Fruit fly (Drosophila melanogaster) whole organism, embryonic: Measurements from ENCODE around the gene Lcp65Ag1.
A peak's percentile ranks its signal among the peaks of the same experiment; 100 is the strongest.

Source experiments
- Abd-B ChIP-seq: fragments of 200-800 bp; sonication (Bioruptor generic); optimal IDR thresholded peaks from 2 replicates; lab custom pipeline; 2018; ENCODE audit warnings: missing biosample characterization, mild to moderate bottlenecking, missing genetic modification characterization, moderate library complexity
- BEAF-32 ChIP-seq: fragments of 200-800 bp; sonication (Bioruptor generic); optimal IDR thresholded peaks from 3 replicates; lab custom pipeline; 2017; ENCODE audit warnings: missing biosample characterization, missing genetic modification characterization, mild to moderate bottlenecking, moderate library complexity, missing genetic modification reagents
- BtbVII ChIP-seq: fragments of 200-800 bp; sonication (Bioruptor generic); optimal IDR thresholded peaks from 3 replicates; lab custom pipeline; 2017; ENCODE audit warnings: missing biosample characterization, mild to moderate bottlenecking, missing genetic modification characterization
- CG11398 ChIP-seq: fragments of 200-800 bp; sonication (Bioruptor generic); optimal IDR thresholded peaks from 2 replicates; lab custom pipeline; 2016; ENCODE audit warnings: missing biosample characterization, missing genetic modification characterization
- CG12391 ChIP-seq: fragments of 200-800 bp; sonication (Bioruptor generic); optimal IDR thresholded peaks from 3 replicates; lab custom pipeline; 2018; ENCODE audit warnings: missing biosample characterization, mild to moderate bottlenecking, missing genetic modification characterization, moderate library complexity
- CG12659 ChIP-seq: fragments of 200-800 bp; sonication (Bioruptor generic); optimal IDR thresholded peaks from 3 replicates; lab custom pipeline; 2017; ENCODE audit warnings: mild to moderate bottlenecking, missing biosample characterization, missing genetic modification reagents, missing genetic modification characterization
- CG12942 ChIP-seq: fragments of 200-800 bp; sonication (Bioruptor generic); optimal IDR thresholded peaks from 3 replicates; lab custom pipeline; 2016; ENCODE audit warnings: missing biosample characterization, missing genetic modification characterization
- CG14965 ChIP-seq: fragments of 200-800 bp; sonication (Bioruptor generic); optimal IDR thresholded peaks from 2 replicates; lab custom pipeline; 2016; ENCODE audit warnings: missing biosample characterization, missing genetic modification characterization, borderline replicate concordance
- CG1529 ChIP-seq: fragments of 200-800 bp; sonication (Bioruptor generic); optimal IDR thresholded peaks from 3 replicates; lab custom pipeline; 2018; ENCODE audit warnings: missing biosample characterization, missing genetic modification characterization
- CG15696 ChIP-seq: fragments of 200-800 bp; sonication (Bioruptor generic); optimal IDR thresholded peaks from 2 replicates; lab custom pipeline; 2019; ENCODE audit warnings: missing biosample characterization, mild to moderate bottlenecking, missing genetic modification characterization, moderate library complexity
- CG1602 ChIP-seq: fragments of 200-800 bp; sonication (Bioruptor generic); optimal IDR thresholded peaks from 3 replicates; lab custom pipeline; 2016; ENCODE audit warnings: missing biosample characterization, missing genetic modification characterization
- CG17829 ChIP-seq: fragments of 200-800 bp; optimal IDR thresholded peaks from 2 replicates; lab custom pipeline; 2019; ENCODE audit warnings: missing biosample characterization, mild to moderate bottlenecking, missing genetic modification characterization, moderate library complexity
- CG30431 ChIP-seq: fragments of 200-800 bp; sonication (Bioruptor generic); optimal IDR thresholded peaks from 2 replicates; lab custom pipeline; 2017; ENCODE audit warnings: missing biosample characterization, missing genetic modification characterization
- CG31388 ChIP-seq: fragments of 200-800 bp; sonication (Bioruptor generic); optimal IDR thresholded peaks from 2 replicates; lab custom pipeline; 2016; ENCODE audit warnings: missing biosample characterization, missing genetic modification characterization
- CG32772 ChIP-seq: fragments of 200-800 bp; sonication (Bioruptor generic); IDR thresholded peaks from 2 replicates; pipeline ENCODE4 v1.3.6; 2022; ENCODE audit warnings: missing biosample characterization, missing genetic modification characterization
- CG34376 ChIP-seq: fragments of 200-800 bp; sonication (Bioruptor generic); optimal IDR thresholded peaks from 2 replicates; lab custom pipeline; 2018; ENCODE audit warnings: missing biosample characterization, mild to moderate bottlenecking, missing genetic modification characterization
- CG3838 ChIP-seq: fragments of 200-800 bp; sonication (Bioruptor generic); optimal IDR thresholded peaks from 3 replicates; lab custom pipeline; 2016; ENCODE audit warnings: missing biosample characterization, missing genetic modification characterization
- CG43689 ChIP-seq: fragments of 200-800 bp; sonication (Bioruptor generic); IDR thresholded peaks from 2 replicates; pipeline ENCODE4 v1.3.6; 2022; ENCODE audit warnings: missing biosample characterization, missing genetic modification characterization
- CG4820 ChIP-seq: fragments of 200-800 bp; sonication (Bioruptor generic); optimal IDR thresholded peaks from 3 replicates; lab custom pipeline; 2016; ENCODE audit warnings: missing biosample characterization, missing genetic modification characterization
- CG5245 ChIP-seq: fragments of 200-800 bp; sonication (Bioruptor generic); optimal IDR thresholded peaks from 3 replicates; lab custom pipeline; 2016; ENCODE audit warnings: missing biosample characterization, missing genetic modification characterization
- CG6175 ChIP-seq: fragments of 200-800 bp; sonication (Bioruptor generic); IDR thresholded peaks from 3 replicates; pipeline ENCODE4 v1.3.6; 2022; ENCODE audit warnings: missing biosample characterization, missing genetic modification characterization
- CG7271 ChIP-seq: fragments of 200-800 bp; sonication (Bioruptor generic); optimal IDR thresholded peaks from 2 replicates; lab custom pipeline; 2018; ENCODE audit warnings: missing biosample characterization, mild to moderate bottlenecking, missing genetic modification characterization, moderate library complexity
- CG8290 ChIP-seq, 3 experiments: fragments of 200-800 bp; sonication (Bioruptor generic); optimal IDR thresholded peaks; 2 replicates each; lab custom pipeline; 2016 to 2019; ENCODE audit warnings: missing biosample characterization in 3 of 3, missing genetic modification characterization in 3 of 3, mild to moderate bottlenecking in 2 of 3, moderate library complexity in 1 of 3
- CG8924 ChIP-seq: fragments of 200-800 bp; optimal IDR thresholded peaks from 3 replicates; lab custom pipeline; 2019; ENCODE audit warnings: missing biosample characterization, mild to moderate bottlenecking, missing genetic modification characterization, moderate library complexity
- CG9437 ChIP-seq: fragments of 200-800 bp; sonication (Bioruptor generic); optimal IDR thresholded peaks from 2 replicates; lab custom pipeline; 2018; ENCODE audit warnings: missing biosample characterization, mild to moderate bottlenecking, missing genetic modification characterization
- CG9876 ChIP-seq: fragments of 200-800 bp; sonication (Bioruptor generic); optimal IDR thresholded peaks from 2 replicates; lab custom pipeline; 2016; ENCODE audit warnings: missing biosample characterization, missing genetic modification characterization
- CTCF ChIP-seq: fragments of 200-800 bp; sonication (Bioruptor generic); optimal IDR thresholded peaks from 2 replicates; lab custom pipeline; 2017; ENCODE audit warnings: missing biosample characterization, mild to moderate bottlenecking, missing genetic modification characterization, moderate library complexity
- CoRest ChIP-seq: fragments of 200-800 bp; sonication (Bioruptor generic); optimal IDR thresholded peaks from 3 replicates; lab custom pipeline; 2018; ENCODE audit warnings: missing biosample characterization, mild to moderate bottlenecking, missing genetic modification characterization, moderate library complexity
- Dref ChIP-seq: fragments of 200-800 bp; sonication (Bioruptor generic); IDR thresholded peaks from 2 replicates; pipeline ENCODE4 v1.3.6; 2022; ENCODE audit warnings: missing biosample characterization, missing genetic modification characterization
- Drgx ChIP-seq: fragments of 200-800 bp; sonication (Bioruptor generic); IDR thresholded peaks from 2 replicates; pipeline ENCODE4 v1.3.6; 2022; ENCODE audit warnings: missing biosample characterization, missing genetic modification characterization
- Hmr ChIP-seq: fragments of 200-800 bp; sonication (Bioruptor generic); optimal IDR thresholded peaks from 3 replicates; lab custom pipeline; 2017; ENCODE audit warnings: mild to moderate bottlenecking, missing biosample characterization, missing genetic modification reagents, missing genetic modification characterization
- MTF-1 ChIP-seq: fragments of 200-800 bp; sonication (Bioruptor generic); optimal IDR thresholded peaks from 2 replicates; lab custom pipeline; 2018; ENCODE audit warnings: missing biosample characterization, mild to moderate bottlenecking, missing genetic modification characterization, borderline replicate concordance
- Nf-YB ChIP-seq: fragments of 200-800 bp; sonication (Bioruptor generic); optimal IDR thresholded peaks from 3 replicates; lab custom pipeline; 2019; ENCODE audit warnings: missing biosample characterization, mild to moderate bottlenecking, missing genetic modification characterization, moderate library complexity
- Optix ChIP-seq: fragments of 200-800 bp; sonication (Bioruptor generic); IDR thresholded peaks from 3 replicates; pipeline ENCODE4 v1.3.6; 2022; ENCODE audit warnings: missing biosample characterization, missing genetic modification characterization
- Rx ChIP-seq: fragments of 200-800 bp; sonication (Bioruptor generic); IDR thresholded peaks from 2 replicates; pipeline ENCODE4 v1.3.6; 2022; ENCODE audit warnings: missing biosample characterization, missing genetic modification characterization
- Sin3A ChIP-seq: fragments of >200 bp; optimal IDR thresholded peaks from 2 replicates; lab custom pipeline; 2018
- Xbp1 ChIP-seq: fragments of 200-800 bp; sonication (Bioruptor generic); optimal IDR thresholded peaks from 3 replicates; lab custom pipeline; 2016; ENCODE audit warnings: missing biosample characterization, mild to moderate bottlenecking, missing genetic modification characterization
- ac ChIP-seq: fragments of 200-800 bp; sonication (Bioruptor generic); optimal IDR thresholded peaks from 3 replicates; lab custom pipeline; 2017; ENCODE audit warnings: missing biosample characterization, mild to moderate bottlenecking, missing genetic modification characterization
- ato ChIP-seq: fragments of 200-800 bp; sonication (Bioruptor generic); IDR thresholded peaks from 2 replicates; pipeline ENCODE4 v1.3.6; 2022; ENCODE audit warnings: missing biosample characterization, missing genetic modification characterization; ENCODE audit not compliant: partially characterized antibody
- bigmax ChIP-seq: fragments of 200-800 bp; sonication (Bioruptor generic); optimal IDR thresholded peaks from 2 replicates; lab custom pipeline; 2018; ENCODE audit warnings: missing biosample characterization, mild to moderate bottlenecking, missing genetic modification characterization
- da ChIP-seq: fragments of 200-800 bp; sonication (Bioruptor generic); optimal IDR thresholded peaks from 2 replicates; lab custom pipeline; 2016; ENCODE audit warnings: missing biosample characterization, missing genetic modification characterization
- dpn ChIP-seq, 2 experiments: fragments of 200-800 bp; sonication (Bioruptor generic); optimal IDR thresholded peaks; 3 replicates each; lab custom pipeline; 2016; ENCODE audit warnings: missing biosample characterization in 2 of 2, missing genetic modification characterization in 2 of 2
- grau ChIP-seq: fragments of 200-800 bp; optimal IDR thresholded peaks from 3 replicates; lab custom pipeline; 2019; ENCODE audit warnings: missing biosample characterization, mild to moderate bottlenecking, missing genetic modification characterization, moderate library complexity
- klu ChIP-seq: fragments of 200-800 bp; sonication (Bioruptor generic); IDR thresholded peaks from 2 replicates; pipeline ENCODE4 v1.3.6; 2022; ENCODE audit warnings: missing biosample characterization, missing genetic modification characterization
- ranshi ChIP-seq: fragments of 200-800 bp; sonication (Bioruptor generic); IDR thresholded peaks from 2 replicates; pipeline ENCODE4 v1.3.6; 2022; ENCODE audit warnings: missing biosample characterization, missing genetic modification characterization
- repo ChIP-seq: fragments of 200-800 bp; sonication (Bioruptor generic); optimal IDR thresholded peaks from 2 replicates; lab custom pipeline; 2016; ENCODE audit warnings: missing biosample characterization, missing genetic modification characterization
- row ChIP-seq: fragments of 200-800 bp; sonication (Bioruptor generic); IDR thresholded peaks from 3 replicates; pipeline ENCODE4 v1.3.6; 2022; ENCODE audit warnings: missing biosample characterization, missing genetic modification characterization
- so ChIP-seq: fragments of 200-800 bp; sonication (Bioruptor generic); IDR thresholded peaks from 3 replicates; pipeline ENCODE4 v1.3.6; 2022; ENCODE audit warnings: missing biosample characterization, missing genetic modification characterization
- tll ChIP-seq, 2 experiments: fragments of 200-800 bp in 1 of 2; fragments of >200 bp in 1 of 2; sonication (Bioruptor generic) in 1 of 2; optimal IDR thresholded peaks; 2 replicates each; lab custom pipeline; 2017 to 2019; ENCODE audit warnings: missing biosample characterization in 2 of 2, missing genetic modification characterization in 2 of 2, mild to moderate bottlenecking in 1 of 2, moderate library complexity in 1 of 2
- zen2 ChIP-seq: fragments of 200-800 bp; sonication (Bioruptor generic); IDR thresholded peaks from 3 replicates; pipeline ENCODE4 v1.3.6; 2022; ENCODE audit warnings: missing biosample characterization, missing genetic modification characterization; ENCODE audit not compliant: partially characterized antibody

Lcp65Ag1 gene

DNA sequence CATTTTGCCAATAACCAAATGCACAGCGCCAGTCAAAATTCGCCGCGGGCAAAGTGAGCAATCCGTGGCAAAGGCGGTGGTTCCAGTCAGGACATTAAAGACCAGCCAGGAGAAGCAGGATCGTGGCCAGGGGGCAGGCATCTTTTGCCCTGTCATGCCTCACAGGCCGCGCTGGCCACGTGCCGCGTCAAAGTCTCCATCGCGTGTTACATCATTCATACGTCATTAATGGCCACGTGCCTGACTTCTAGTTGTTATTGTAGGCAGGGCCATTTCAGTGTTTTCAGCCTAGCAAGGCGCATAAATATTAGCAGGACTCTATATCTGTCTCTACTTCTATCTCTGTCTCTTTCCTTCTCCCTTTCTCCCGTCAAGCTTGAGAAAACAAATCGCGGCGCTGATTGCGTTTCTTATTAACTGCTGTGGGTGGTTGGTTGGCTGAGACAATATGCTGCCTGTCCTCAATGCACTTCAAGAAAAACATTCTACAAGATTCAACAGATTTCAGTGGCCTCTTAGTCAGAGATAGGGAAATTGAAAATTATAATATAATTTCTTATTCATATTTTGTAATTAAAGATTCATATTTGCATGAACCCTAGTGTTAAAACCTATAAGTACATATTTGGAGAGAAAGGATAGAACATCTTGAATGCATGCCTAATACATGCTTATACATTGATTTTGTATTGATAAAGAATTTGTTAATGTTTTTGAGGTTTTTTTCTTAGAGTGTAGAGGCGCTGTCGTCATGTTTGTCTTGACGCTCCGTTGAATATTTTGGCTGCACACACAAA lies 26.6 kb downstream of the Lcp65Ag1 start (continued):
- TF ChIP-seq Hmr (no peak), CG12942 (GFP tag; lab: Kevin White, UChicago) (no peak), CG12659 (GFP tag; lab: Kevin White, UChicago) (no peak), dpn (GFP tag; optimal IDR thresholded peaks at IDR 0.05; lab: Kevin White, UChicago) (no peak), BtbVII (GFP tag; lab: Kevin White, UChicago) (no peak), Abd-B (GFP tag; lab: Kevin White, UChicago) (no peak), CoRest (no peak), CG9876 (GFP tag; lab: Kevin White, UChicago) (no peak), Nf-YB (no peak), CG1602 (GFP tag; lab: Kevin White, UChicago) (no peak), row (GFP tag; lab: Robert Waterston, UW) (no peak), CG3838 (GFP tag; lab: Kevin White, UChicago) (no peak), CG30431 (GFP tag; lab: Kevin White, UChicago) (no peak), CTCF (GFP tag; lab: Kevin White, UChicago) (no peak), CG8290 (GFP tag; optimal IDR thresholded peaks at IDR 0.05; lab: Kevin White, UChicago) (no peak), CG8290 (tag; optimal IDR thresholded peaks at IDR 0.05; lab: Kevin White, UChicago) (no peak), CG9437 (GFP tag; lab: Kevin White, UChicago) (no peak), CG1529 (GFP tag; lab: Kevin White, UChicago) (no peak), CG6175 (GFP tag; lab: Robert Waterston, UW) (no peak), Drgx (GFP tag; lab: Robert Waterston, UW) (no peak), CG43689 (GFP tag; lab: Robert Waterston, UW) (no peak), klu (no peak), ato (no peak), CG34376 (GFP tag; lab: Kevin White, UChicago) (no peak), so (GFP tag; lab: Robert Waterston, UW) (no peak), zen2 (GFP tag; lab: Robert Waterston, UW) (no peak), Optix (GFP tag; lab: Robert Waterston, UW) (no peak), MTF-1 (GFP tag; lab: Kevin White, UChicago) (no peak), CG11398 (GFP tag; lab: Kevin White, UChicago) (no peak), CG15696 (tag; lab: Kevin White, UChicago) (peak; percentile 25), CG14965 (GFP tag; lab: Kevin White, UChicago) (no peak), CG12391 (tag; lab: Kevin White, UChicago) (peak; percentile 38), CG7271 (no peak), repo (GFP tag; lab: Kevin White, UChicago) (no peak), CG5245 (no peak), ranshi (no peak), Sin3A (lab: Kevin White, UChicago) (no peak), CG17829 (tag; lab: Kevin White, UChicago) (peak; percentile 5), tll (GFP tag; optimal IDR thresholded peaks at IDR 0.05; lab: Kevin White, UChicago) (no peak), Rx (GFP tag; lab: Robert Waterston, UW) (no peak), CG4820 (GFP tag; lab: Kevin White, UChicago) (no peak), Dref (GFP tag; lab: Robert Waterston, UW) (no peak), CG32772 (GFP tag; lab: Robert Waterston, UW) (no peak), da (GFP tag; lab: Kevin White, UChicago) (no peak), CG8924 (tag; lab: Kevin White, UChicago) (peak; percentile 9), grau (tag; lab: Kevin White, UChicago) (no peak), ac (GFP tag; lab: Kevin White, UChicago) (no peak), BEAF-32 (GFP tag; lab: Kevin White, UChicago) (no peak), bigmax (GFP tag; lab: Kevin White, UChicago) (no peak), CG31388 (GFP tag; lab: Kevin White, UChicago) (no peak), Xbp1 (no peak)
